Worm (Caenorhabditis elegans): ENCODE results near the gene srw-97.

DNA sequence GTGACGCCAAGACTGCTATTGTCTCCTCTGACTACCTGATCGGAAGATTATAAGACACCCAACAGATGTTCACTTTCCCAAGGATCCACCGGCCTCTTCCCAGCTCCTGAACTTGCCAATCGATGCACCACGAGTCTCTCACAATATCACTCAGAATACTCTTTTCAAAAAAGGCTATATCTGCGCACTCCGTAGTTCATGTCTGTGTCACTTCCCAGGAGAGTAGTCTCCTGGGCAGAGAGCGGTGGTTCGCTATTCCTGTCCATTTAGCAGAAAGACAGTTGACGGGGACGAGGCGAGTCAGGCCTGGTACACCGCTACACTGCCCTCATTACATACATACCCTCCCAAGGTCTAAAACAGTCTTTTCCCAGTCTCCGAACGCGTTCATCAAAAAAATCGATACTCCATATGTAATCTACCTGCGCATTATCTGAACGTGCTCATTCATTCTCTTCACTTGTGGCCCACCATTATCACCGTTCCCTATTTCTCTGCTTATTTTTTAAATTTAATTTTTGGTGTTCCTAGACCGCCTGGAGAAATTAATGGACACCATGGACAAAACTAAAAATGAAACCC lies 46.0 kb upstream of the srw-97 start, which contains the start of gene btb-6:
- no peak for TF ChIP-seq ref-2 (tag; optimal IDR thresholded peaks at IDR 0.05)
- TF ChIP-seq ama-1 (optimal IDR thresholded peaks at IDR 0.05): no peak
- TF ChIP-seq sox-2 (GFP tag; IDR thresholded peaks at IDR 0.05): no peak
- no peak for TF ChIP-seq pha-4 (tag; optimal IDR thresholded peaks at IDR 0.05)
- no peak for TF ChIP-seq dve-1 (tag; optimal IDR thresholded peaks at IDR 0.05)
- TF ChIP-seq K09A11.1 (tag; optimal IDR thresholded peaks at IDR 0.05; ENCODE audit: insufficient read depth): no peak
- TF ChIP-seq ceh-14 (tag; optimal IDR thresholded peaks at IDR 0.05): no peak
- no peak for TF ChIP-seq madf-2 (tag; optimal IDR thresholded peaks at IDR 0.05)
- TF ChIP-seq eyg-1 (tag; optimal IDR thresholded peaks at IDR 0.05): no peak

Measured in whole organism, late embryonic.